Fruit fly (Drosophila melanogaster) whole organism, embryonic: ENCODE results near the gene udt.

Experiments
- Atf-2 ChIP-seq: fragments of 200-800 bp; sonication (Bioruptor generic); optimal IDR thresholded peaks from 2 replicates; lab custom pipeline; 2016; ENCODE audit warnings: missing biosample characterization, missing genetic modification characterization
- CG11398 ChIP-seq: fragments of 200-800 bp; sonication (Bioruptor generic); optimal IDR thresholded peaks from 2 replicates; lab custom pipeline; 2016; ENCODE audit warnings: missing biosample characterization, missing genetic modification characterization
- CG12155 ChIP-seq: fragments of 200-800 bp; sonication (Bioruptor generic); optimal IDR thresholded peaks from 3 replicates; lab custom pipeline; 2016; ENCODE audit warnings: missing biosample characterization, missing genetic modification characterization
- CG1233 ChIP-seq: fragments of 200-800 bp; sonication (Bioruptor generic); optimal IDR thresholded peaks from 4 replicates; lab custom pipeline; 2018; ENCODE audit warnings: missing biosample characterization, mild to moderate bottlenecking, missing genetic modification characterization
- CG15073 ChIP-seq: fragments of 200-800 bp; sonication (Bioruptor generic); optimal IDR thresholded peaks from 2 replicates; lab custom pipeline; 2016; ENCODE audit warnings: missing biosample characterization, missing genetic modification characterization
- CG17186 ChIP-seq: fragments of 200-800 bp; sonication (Bioruptor generic); optimal IDR thresholded peaks from 3 replicates; lab custom pipeline; 2017; ENCODE audit warnings: missing biosample characterization, missing genetic modification reagents, missing genetic modification characterization
- CG18619 ChIP-seq: fragments of 200-800 bp; sonication (Bioruptor generic); optimal IDR thresholded peaks from 3 replicates; lab custom pipeline; 2017; ENCODE audit warnings: missing biosample characterization, mild to moderate bottlenecking, missing genetic modification characterization
- CG2202 ChIP-seq: fragments of 200-800 bp; sonication (Bioruptor generic); optimal IDR thresholded peaks from 2 replicates; lab custom pipeline; 2018; ENCODE audit warnings: missing biosample characterization, mild to moderate bottlenecking, missing genetic modification characterization
- CG31388 ChIP-seq: fragments of 200-800 bp; sonication (Bioruptor generic); optimal IDR thresholded peaks from 2 replicates; lab custom pipeline; 2016; ENCODE audit warnings: missing biosample characterization, missing genetic modification characterization
- CG34224 ChIP-seq: fragments of 200-800 bp; sonication (Bioruptor generic); IDR thresholded peaks from 3 replicates; pipeline ENCODE4 v1.3.6; 2022; ENCODE audit warnings: missing biosample characterization, missing genetic modification characterization; ENCODE audit not compliant: partially characterized antibody
- CG34376 ChIP-seq: fragments of 200-800 bp; sonication (Bioruptor generic); optimal IDR thresholded peaks from 2 replicates; lab custom pipeline; 2018; ENCODE audit warnings: missing biosample characterization, mild to moderate bottlenecking, missing genetic modification characterization
- CG34422 ChIP-seq: fragments of 200-800 bp; sonication (Bioruptor generic); IDR thresholded peaks from 3 replicates; pipeline ENCODE4 v1.3.6; 2022; ENCODE audit warnings: missing biosample characterization, missing genetic modification characterization
- CG3847 ChIP-seq: fragments of 200-800 bp; sonication (Bioruptor generic); IDR thresholded peaks from 2 replicates; pipeline ENCODE4 v1.3.6; 2022; ENCODE audit warnings: missing biosample characterization, missing genetic modification characterization
- CG4424 ChIP-seq: fragments of 200-800 bp; sonication (Bioruptor generic); optimal IDR thresholded peaks from 3 replicates; lab custom pipeline; 2016; ENCODE audit warnings: missing biosample characterization, missing genetic modification characterization
- CG4820 ChIP-seq: fragments of 200-800 bp; sonication (Bioruptor generic); optimal IDR thresholded peaks from 3 replicates; lab custom pipeline; 2016; ENCODE audit warnings: missing biosample characterization, missing genetic modification characterization
- ERR ChIP-seq: fragments of 200-800 bp; sonication (Bioruptor generic); optimal IDR thresholded peaks from 2 replicates; lab custom pipeline; 2016; ENCODE audit warnings: missing biosample characterization, missing genetic modification characterization
- Gug ChIP-seq: fragments of 200-800 bp; sonication (Bioruptor generic); IDR thresholded peaks from 4 replicates; pipeline ENCODE4 v1.3.6; 2022; ENCODE audit warnings: missing biosample characterization, missing genetic modification characterization
- Hr3 ChIP-seq: fragments of 200-800 bp; sonication (Bioruptor generic); optimal IDR thresholded peaks from 3 replicates; lab custom pipeline; 2016; ENCODE audit warnings: missing biosample characterization, missing genetic modification characterization
- Hr78 ChIP-seq, 2 experiments: fragments of 200-800 bp in 1 of 2; fragments of >200 bp in 1 of 2; sonication (Bioruptor generic) in 1 of 2; optimal IDR thresholded peaks; 2 replicates each; lab custom pipeline; 2017 to 2019; ENCODE audit warnings: missing biosample characterization in 2 of 2, missing genetic modification characterization in 2 of 2, mild to moderate bottlenecking in 1 of 2, moderate library complexity in 1 of 2
- MTF-1 ChIP-seq: fragments of 200-800 bp; sonication (Bioruptor generic); optimal IDR thresholded peaks from 2 replicates; lab custom pipeline; 2018; ENCODE audit warnings: missing biosample characterization, mild to moderate bottlenecking, missing genetic modification characterization, borderline replicate concordance
- Nf-YA ChIP-seq: fragments of 200-800 bp; sonication (Bioruptor generic); IDR thresholded peaks from 2 replicates; pipeline ENCODE4 v1.3.6; 2022; ENCODE audit warnings: missing biosample characterization, missing genetic modification characterization
- Ptx1 ChIP-seq: fragments of 200-800 bp; sonication (Bioruptor generic); IDR thresholded peaks from 2 replicates; pipeline ENCODE4 v1.3.6; 2022; ENCODE audit warnings: missing biosample characterization, missing genetic modification characterization
- Rx ChIP-seq: fragments of 200-800 bp; sonication (Bioruptor generic); IDR thresholded peaks from 2 replicates; pipeline ENCODE4 v1.3.6; 2022; ENCODE audit warnings: missing biosample characterization, missing genetic modification characterization
- Xrp1 ChIP-seq: fragments of 200-800 bp; sonication (Bioruptor generic); IDR thresholded peaks from 2 replicates; pipeline ENCODE4 v1.3.6; 2022; ENCODE audit warnings: missing biosample characterization, missing genetic modification characterization
- aop ChIP-seq: fragments of 200-800 bp; sonication (Bioruptor generic); IDR thresholded peaks from 2 replicates; pipeline ENCODE4 v1.3.6; 2022; ENCODE audit warnings: missing biosample characterization, missing genetic modification characterization
- ara ChIP-seq: fragments of 200-800 bp; sonication (Bioruptor generic); IDR thresholded peaks from 2 replicates; pipeline ENCODE4 v1.3.6; 2022; ENCODE audit warnings: missing biosample characterization, missing genetic modification characterization
- ato ChIP-seq: fragments of 200-800 bp; sonication (Bioruptor generic); IDR thresholded peaks from 2 replicates; pipeline ENCODE4 v1.3.6; 2022; ENCODE audit warnings: missing biosample characterization, missing genetic modification characterization; ENCODE audit not compliant: partially characterized antibody
- bcd ChIP-seq: fragments of 200-800 bp; sonication (Bioruptor generic); optimal IDR thresholded peaks from 2 replicates; lab custom pipeline; 2017; ENCODE audit warnings: missing biosample characterization, mild to moderate bottlenecking, missing genetic modification characterization
- crc ChIP-seq: fragments of 200-800 bp; sonication (Bioruptor generic); optimal IDR thresholded peaks from 2 replicates; lab custom pipeline; 2016; ENCODE audit warnings: missing biosample characterization, missing genetic modification characterization
- cwo ChIP-seq: fragments of 200-800 bp; sonication (Bioruptor generic); optimal IDR thresholded peaks from 3 replicates; lab custom pipeline; 2017; ENCODE audit warnings: missing biosample characterization, missing genetic modification characterization, mild to moderate bottlenecking, moderate library complexity, missing genetic modification reagents
- dmrt11E ChIP-seq: fragments of 200-800 bp; sonication (Bioruptor generic); optimal IDR thresholded peaks from 3 replicates; lab custom pipeline; 2018; ENCODE audit warnings: missing biosample characterization, mild to moderate bottlenecking, missing genetic modification characterization, moderate library complexity
- dmrt99B ChIP-seq: fragments of 200-800 bp; sonication (Bioruptor generic); optimal IDR thresholded peaks from 2 replicates; lab custom pipeline; 2018; ENCODE audit warnings: missing biosample characterization, mild to moderate bottlenecking, missing genetic modification characterization, moderate library complexity
- emc ChIP-seq: fragments of 200-800 bp; sonication (Bioruptor generic); optimal IDR thresholded peaks from 2 replicates; lab custom pipeline; 2016; ENCODE audit warnings: missing biosample characterization, missing genetic modification characterization
- ems ChIP-seq: fragments of 200-800 bp; sonication (Bioruptor generic); optimal IDR thresholded peaks from 3 replicates; lab custom pipeline; 2016; ENCODE audit warnings: missing biosample characterization, missing genetic modification characterization
- exex ChIP-seq: fragments of 200-800 bp; sonication (Bioruptor generic); optimal IDR thresholded peaks from 4 replicates; lab custom pipeline; 2018; ENCODE audit warnings: missing biosample characterization, mild to moderate bottlenecking, missing genetic modification characterization, moderate library complexity
- fd102C ChIP-seq: fragments of 200-800 bp; sonication (Bioruptor generic); optimal IDR thresholded peaks from 2 replicates; lab custom pipeline; 2018; ENCODE audit warnings: missing biosample characterization, mild to moderate bottlenecking, missing genetic modification characterization, moderate library complexity
- fu2 ChIP-seq: fragments of 200-800 bp; sonication (Bioruptor generic); optimal IDR thresholded peaks from 2 replicates; lab custom pipeline; 2016; ENCODE audit warnings: missing biosample characterization, missing genetic modification characterization
- grau ChIP-seq: fragments of 200-800 bp; optimal IDR thresholded peaks from 3 replicates; lab custom pipeline; 2019; ENCODE audit warnings: missing biosample characterization, mild to moderate bottlenecking, missing genetic modification characterization, moderate library complexity
- grn ChIP-seq: fragments of 200-800 bp; sonication (Bioruptor generic); optimal IDR thresholded peaks from 3 replicates; lab custom pipeline; 2017; ENCODE audit warnings: missing biosample characterization, missing genetic modification characterization
- h ChIP-seq: fragments of >200 bp; optimal IDR thresholded peaks from 2 replicates; lab custom pipeline; 2017
- lab ChIP-seq: fragments of 200-800 bp; sonication (Bioruptor generic); optimal IDR thresholded peaks from 3 replicates; lab custom pipeline; 2017; ENCODE audit warnings: missing biosample characterization, missing genetic modification characterization, mild to moderate bottlenecking, moderate library complexity, missing genetic modification reagents
- nmo ChIP-seq: fragments of 200-800 bp; sonication (Bioruptor generic); optimal IDR thresholded peaks from 2 replicates; lab custom pipeline; 2018; ENCODE audit warnings: missing biosample characterization, mild to moderate bottlenecking, missing genetic modification characterization, moderate library complexity
- pum ChIP-seq: fragments of 200-800 bp; sonication (Bioruptor generic); optimal IDR thresholded peaks from 2 replicates; lab custom pipeline; 2016; ENCODE audit warnings: missing biosample characterization, missing genetic modification characterization
- ranshi ChIP-seq: fragments of 200-800 bp; sonication (Bioruptor generic); IDR thresholded peaks from 2 replicates; pipeline ENCODE4 v1.3.6; 2022; ENCODE audit warnings: missing biosample characterization, missing genetic modification characterization
- repo ChIP-seq: fragments of 200-800 bp; sonication (Bioruptor generic); optimal IDR thresholded peaks from 2 replicates; lab custom pipeline; 2016; ENCODE audit warnings: missing biosample characterization, missing genetic modification characterization
- rib ChIP-seq: fragments of 200-800 bp; sonication (Bioruptor generic); IDR thresholded peaks from 2 replicates; pipeline ENCODE4 v1.3.6; 2022; ENCODE audit warnings: missing biosample characterization, missing genetic modification characterization
- shn ChIP-seq: fragments of 200-800 bp; sonication (Bioruptor generic); optimal IDR thresholded peaks from 3 replicates; lab custom pipeline; 2016; ENCODE audit warnings: missing biosample characterization, missing genetic modification characterization
- sim ChIP-seq: fragments of 200-800 bp; sonication (Bioruptor generic); IDR thresholded peaks from 2 replicates; pipeline ENCODE4 v1.3.6; 2022; ENCODE audit warnings: missing biosample characterization, missing genetic modification characterization
- sisA ChIP-seq: fragments of 200-800 bp; sonication (Bioruptor generic); IDR thresholded peaks from 2 replicates; pipeline ENCODE4 v1.3.6; 2022; ENCODE audit warnings: missing biosample characterization, missing genetic modification characterization
- sr ChIP-seq: fragments of 200-800 bp; sonication (Bioruptor generic); IDR thresholded peaks from 3 replicates; pipeline ENCODE4 v1.3.6; 2022; ENCODE audit warnings: missing biosample characterization, missing genetic modification characterization
- tin ChIP-seq: fragments of 200-800 bp; sonication (Bioruptor generic); optimal IDR thresholded peaks from 3 replicates; lab custom pipeline; 2016; ENCODE audit warnings: missing biosample characterization, missing genetic modification characterization
- twi ChIP-seq: fragments of 200-800 bp; optimal IDR thresholded peaks from 2 replicates; lab custom pipeline; 2019; ENCODE audit warnings: missing biosample characterization, mild to moderate bottlenecking, missing genetic modification characterization, moderate library complexity

Gene udt

dm6 chr3R:23752728-23753127, 10.3 kb downstream of the udt start, which contains the start of the genes RanBP3 and Rpt5:
RanBP3 (minus strand) TSS chr3R:23752834.
Rpt5 (plus strand) TSS chr3R:23752876.
- TF ChIP-seq shn (GFP tag; lab: Kevin White, UChicago) = peak; percentile 36
- no peak for TF ChIP-seq grn
- TF ChIP-seq grau (tag; lab: Kevin White, UChicago) = peak; percentile 41
- TF ChIP-seq repo (GFP tag; lab: Kevin White, UChicago) = peak; percentile 18
- no peak for TF ChIP-seq h (lab: Kevin White, UChicago)
- peak; percentile 27 for TF ChIP-seq CG1233 (GFP tag; lab: Kevin White, UChicago)
- no peak for TF ChIP-seq sr
- peak; percentile 3 for TF ChIP-seq CG4820 (GFP tag; lab: Kevin White, UChicago)
- TF ChIP-seq dmrt99B = no peak
- peak; percentile 61 for TF ChIP-seq fu2 (GFP tag; lab: Kevin White, UChicago)
- TF ChIP-seq lab (GFP tag; lab: Kevin White, UChicago) = no peak
- TF ChIP-seq CG11398 = peak; percentile 52
- no peak for TF ChIP-seq bcd (GFP tag; lab: Kevin White, UChicago)
- TF ChIP-seq Hr78 (GFP tag; optimal IDR thresholded peaks at IDR 0.05; lab: Kevin White, UChicago) = no peak
- no peak for TF ChIP-seq ems
- peak; percentile 49; the same call in 1 of the 2 replicates for TF ChIP-seq ara (GFP tag; lab: Robert Waterston, UW)
- TF ChIP-seq CG4424 (GFP tag; lab: Kevin White, UChicago) = peak; percentile 31
- peak; percentile 77 for TF ChIP-seq ERR
- no peak for TF ChIP-seq cwo (GFP tag; lab: Kevin White, UChicago)
- TF ChIP-seq ranshi = no peak
- no peak; the same call in 1 of the 2 replicates for TF ChIP-seq sisA
- TF ChIP-seq nmo (GFP tag; lab: Kevin White, UChicago) = peak; percentile 35
- peak; percentile 92 for TF ChIP-seq CG34224 (GFP tag; lab: Robert Waterston, UW)
- TF ChIP-seq exex = no peak
- peak; percentile 48 for TF ChIP-seq Atf-2 (GFP tag; lab: Kevin White, UChicago)
- no peak for TF ChIP-seq CG2202 (tag; lab: Kevin White, UChicago)
- no peak for TF ChIP-seq rib
- TF ChIP-seq Gug (GFP tag; lab: Robert Waterston, UW) = peak; percentile 36; the same call in 1 of the 4 replicates
- TF ChIP-seq CG15073 (GFP tag; lab: Kevin White, UChicago) = peak; percentile 8
- TF ChIP-seq CG34376 (GFP tag; lab: Kevin White, UChicago) = peak; percentile 59
- no peak; the same call in 1 of the 2 replicates for TF ChIP-seq Nf-YA (GFP tag; lab: Robert Waterston, UW)
- TF ChIP-seq crc (GFP tag; lab: Kevin White, UChicago) = no peak
- TF ChIP-seq emc = no peak
- peak; percentile 67 for TF ChIP-seq tin (GFP tag; lab: Kevin White, UChicago)
- TF ChIP-seq Ptx1 (GFP tag; lab: Robert Waterston, UW) = 0 out of 2 replicates have a peak, but pooled peaks have one; percentile 9
- no peak for TF ChIP-seq twi (tag; lab: Kevin White, UChicago)
- no peak for TF ChIP-seq dmrt11E
- peak; percentile 24 for TF ChIP-seq CG18619
- TF ChIP-seq CG34422 = peak; percentile 66; the same call in 2 of the 3 replicates
- TF ChIP-seq aop (GFP tag; lab: Robert Waterston, UW) = no peak
- TF ChIP-seq ato (GFP tag; lab: Robert Waterston, UW) = peak; percentile 75
- peak; percentile 69 for TF ChIP-seq CG17186
- peak; percentile 19 for TF ChIP-seq Hr3 (GFP tag; lab: Kevin White, UChicago)
- no peak for TF ChIP-seq CG31388
- peak; percentile 34 for TF ChIP-seq pum
- TF ChIP-seq Rx = no peak
- TF ChIP-seq CG3847 (GFP tag; lab: Robert Waterston, UW) = peak; percentile 76
- TF ChIP-seq sim = no peak
- no peak for TF ChIP-seq fd102C (GFP tag; lab: Kevin White, UChicago)
- TF ChIP-seq MTF-1 (GFP tag; lab: Kevin White, UChicago) = no peak
- no peak for TF ChIP-seq Xrp1
- TF ChIP-seq CG12155 (GFP tag; lab: Kevin White, UChicago) = peak; percentile 61
